Fruit fly (Drosophila melanogaster): Measurements from ENCODE around the gene CG34354.

The CG34354 gene

DNA sequence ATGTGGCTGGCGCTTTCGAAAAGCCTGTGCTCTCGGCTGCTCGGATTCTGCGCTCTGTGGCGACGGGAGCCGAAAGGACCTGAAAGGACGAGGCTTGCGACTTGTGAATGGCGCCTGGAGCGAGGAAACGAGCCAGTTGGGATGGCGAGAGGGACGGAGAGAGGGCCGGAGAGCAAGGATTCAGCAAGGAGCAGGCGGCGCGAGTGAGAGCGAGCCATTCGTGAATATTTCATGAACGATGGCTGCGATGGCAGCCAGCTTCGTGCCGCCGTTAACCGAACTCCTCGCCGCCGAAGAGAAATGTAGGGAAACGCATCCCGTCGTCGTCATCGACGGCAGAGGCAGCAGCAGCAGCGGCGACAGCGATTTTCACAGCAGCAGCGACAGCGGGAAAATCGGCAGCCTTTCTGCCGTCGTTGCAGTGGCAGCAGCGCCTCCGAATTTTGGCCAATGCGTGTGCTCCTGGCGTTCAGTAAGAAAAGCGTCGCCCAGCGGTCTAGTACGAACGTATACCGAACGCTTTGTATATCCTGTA lies at the start of gene CG34354:
Gene CG34354, plus strand, starts transcription at position 485 of the 535 bp plus-strand sequence.
- no peak for TF ChIP-seq ttk (optimal IDR thresholded peaks at IDR 0.05)
- TF ChIP-seq Sin3A (optimal IDR thresholded peaks at IDR 0.05) = no peak
- no peak for TF ChIP-seq insv (optimal IDR thresholded peaks at IDR 0.05)
- no peak for TF ChIP-seq psq (optimal IDR thresholded peaks at IDR 0.05)
- TF ChIP-seq Myc (optimal IDR thresholded peaks at IDR 0.05) = no peak
- TF ChIP-seq h (optimal IDR thresholded peaks at IDR 0.05) = no peak

dm6 chr3R:28116798-28117197 lies 29.9 kb upstream of the CG34354 start:
- no peak for TF ChIP-seq psq (optimal IDR thresholded peaks at IDR 0.05)
- no peak for TF ChIP-seq ttk (optimal IDR thresholded peaks at IDR 0.05)
- TF ChIP-seq Myc (optimal IDR thresholded peaks at IDR 0.05) = no peak
- TF ChIP-seq insv (optimal IDR thresholded peaks at IDR 0.05) = no peak
- TF ChIP-seq Sin3A (optimal IDR thresholded peaks at IDR 0.05) = no peak
- TF ChIP-seq h (optimal IDR thresholded peaks at IDR 0.05) = no peak

dm6 chr3R:28118111-28118510 lies 28.6 kb upstream of the CG34354 start:
- TF ChIP-seq Sin3A (optimal IDR thresholded peaks at IDR 0.05) = no peak
- no peak for TF ChIP-seq ttk (optimal IDR thresholded peaks at IDR 0.05)
- no peak for TF ChIP-seq psq (optimal IDR thresholded peaks at IDR 0.05)
- TF ChIP-seq Myc (optimal IDR thresholded peaks at IDR 0.05) = no peak
- no peak for TF ChIP-seq h (optimal IDR thresholded peaks at IDR 0.05)
- TF ChIP-seq insv (optimal IDR thresholded peaks at IDR 0.05) = no peak

dm6 chr3R:28126241-28126640 lies 20.4 kb upstream of the CG34354 start:
- TF ChIP-seq Sin3A (optimal IDR thresholded peaks at IDR 0.05) (no peak), h (optimal IDR thresholded peaks at IDR 0.05) (no peak), insv (optimal IDR thresholded peaks at IDR 0.05) (no peak), Myc (optimal IDR thresholded peaks at IDR 0.05) (no peak), ttk (optimal IDR thresholded peaks at IDR 0.05) (no peak)

DNA sequence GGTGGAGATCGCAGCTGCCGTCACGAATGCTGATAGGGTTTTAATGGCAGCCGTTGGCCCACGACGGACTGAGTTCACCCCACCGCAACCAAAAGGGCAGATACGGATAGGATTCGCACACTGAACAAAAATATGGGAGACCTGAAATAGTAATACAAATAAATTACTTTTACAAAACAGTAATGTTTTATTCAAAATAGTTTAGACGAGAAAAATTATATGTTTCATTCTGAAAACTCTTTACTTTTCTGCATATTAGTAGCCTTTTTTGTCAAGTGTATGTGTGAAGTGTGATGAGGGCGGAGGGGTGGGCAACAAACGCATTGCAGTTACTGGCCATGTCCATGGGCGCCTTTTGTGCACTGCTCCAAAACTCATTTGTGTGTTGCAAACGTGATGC lies 89.5 kb downstream of the CG34354 start:
- TF ChIP-seq h (optimal IDR thresholded peaks at IDR 0.05) = no peak
- TF ChIP-seq psq (optimal IDR thresholded peaks at IDR 0.05) = no peak
- no peak for TF ChIP-seq Sin3A (optimal IDR thresholded peaks at IDR 0.05)
- no peak for TF ChIP-seq Myc (optimal IDR thresholded peaks at IDR 0.05)
- TF ChIP-seq ttk (optimal IDR thresholded peaks at IDR 0.05) = no peak
- TF ChIP-seq insv (optimal IDR thresholded peaks at IDR 0.05) = no peak

DNA sequence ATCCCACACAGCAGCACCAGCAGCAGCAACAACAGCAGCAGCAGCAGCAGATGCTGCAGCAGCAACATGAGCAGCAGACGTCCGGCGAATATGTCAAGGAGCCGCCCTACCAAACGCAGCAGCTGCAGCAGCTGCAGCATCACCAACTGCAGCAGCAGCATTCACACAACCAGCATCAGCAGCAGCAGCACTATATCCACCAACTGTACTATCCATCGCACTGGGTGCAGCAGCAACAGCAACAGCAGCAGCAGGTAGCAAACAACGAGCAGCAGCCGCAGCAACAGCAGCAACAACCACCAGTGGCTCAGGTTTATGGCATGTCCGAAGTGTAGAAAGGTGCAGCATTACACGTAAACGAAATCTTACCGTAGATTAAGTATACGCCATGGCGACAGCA lies 91.1 kb downstream of the CG34354 start:
- TF ChIP-seq ttk (optimal IDR thresholded peaks at IDR 0.05) (no peak), h (optimal IDR thresholded peaks at IDR 0.05) (no peak), Myc (optimal IDR thresholded peaks at IDR 0.05) (no peak), Sin3A (optimal IDR thresholded peaks at IDR 0.05) (no peak), insv (optimal IDR thresholded peaks at IDR 0.05) (no peak), psq (optimal IDR thresholded peaks at IDR 0.05) (no peak)

DNA sequence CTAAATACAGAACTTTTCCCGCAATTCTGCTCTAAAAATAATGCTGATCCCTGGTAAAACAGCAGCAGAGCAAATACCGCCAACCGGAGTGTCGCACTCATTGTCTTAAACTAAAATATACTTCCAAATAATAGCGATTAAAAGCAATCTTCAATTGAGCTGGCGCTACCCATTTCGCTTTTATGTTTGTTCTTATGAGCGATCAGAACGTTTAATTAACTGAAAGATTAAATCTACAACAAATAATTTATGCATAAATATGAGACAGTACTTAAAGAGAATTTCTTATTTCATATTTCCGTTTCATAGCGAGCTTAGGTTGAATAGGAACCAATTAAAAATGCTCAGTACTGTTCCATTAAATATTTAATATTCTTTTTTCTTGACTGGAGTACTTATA lies 116.8 kb downstream of the CG34354 start, which contains the start of gene CG43125:
Gene CG43125, minus strand, starts transcription at position 101 of the 400 bp plus-strand sequence.
- TF ChIP-seq Sin3A (optimal IDR thresholded peaks at IDR 0.05) (no peak), psq (optimal IDR thresholded peaks at IDR 0.05) (no peak), ttk (optimal IDR thresholded peaks at IDR 0.05) (no peak), Myc (optimal IDR thresholded peaks at IDR 0.05) (no peak), h (optimal IDR thresholded peaks at IDR 0.05) (no peak), insv (optimal IDR thresholded peaks at IDR 0.05) (no peak)

dm6 chr3R:28264673-28265072 lies 118.0 kb downstream of the CG34354 start, which contains the start of gene CG43124:
Gene CG43124, minus strand, starts transcription at chr3R:28264773.
- no peak for TF ChIP-seq Sin3A (optimal IDR thresholded peaks at IDR 0.05)
- TF ChIP-seq h (optimal IDR thresholded peaks at IDR 0.05) = no peak
- no peak for TF ChIP-seq insv (optimal IDR thresholded peaks at IDR 0.05)
- TF ChIP-seq ttk (optimal IDR thresholded peaks at IDR 0.05) = no peak
- TF ChIP-seq Myc (optimal IDR thresholded peaks at IDR 0.05) = no peak
- TF ChIP-seq psq (optimal IDR thresholded peaks at IDR 0.05) = no peak

- no peak for TF ChIP-seq insv (optimal IDR thresholded peaks at IDR 0.05)
- no peak for TF ChIP-seq ttk (optimal IDR thresholded peaks at IDR 0.05)
Measured at dm6 chr3R:28282280-28282679, 135.6 kb downstream of the CG34354 start, which contains the start of gene CG34436. Gene CG34436, plus strand, starts transcription at chr3R:28282580.

dm6 chr3R:28283419-28283818 lies 136.7 kb downstream of the CG34354 start, which contains the start of gene CG34437:
Gene CG34437, plus strand, starts transcription at chr3R:28283719.
- no peak for TF ChIP-seq ttk (optimal IDR thresholded peaks at IDR 0.05)
- TF ChIP-seq insv (optimal IDR thresholded peaks at IDR 0.05) = no peak
- TF ChIP-seq Myc (optimal IDR thresholded peaks at IDR 0.05) = no peak
- TF ChIP-seq h (optimal IDR thresholded peaks at IDR 0.05) = no peak
- no peak for TF ChIP-seq psq (optimal IDR thresholded peaks at IDR 0.05)
- TF ChIP-seq Sin3A (optimal IDR thresholded peaks at IDR 0.05) = no peak
